Worm (Caenorhabditis elegans): ENCODE results near the gene R01H2.4.

- TF ChIP-seq klf-2 (GFP tag; conservative IDR thresholded peaks at IDR 0.05) (no peak), med-1 (GFP tag; optimal IDR thresholded peaks at IDR 0.05; ENCODE audit: insufficient read depth) (no peak), ztf-29 (GFP tag; IDR thresholded peaks at IDR 0.05) (no peak), tab-1 (GFP tag; IDR thresholded peaks at IDR 0.05) (no peak), T22C8.4 (GFP tag; IDR thresholded peaks at IDR 0.05) (no peak)
Measured at ce11 chrIII:7032070-7032469, 32.0 kb downstream of the R01H2.4 start.

Data from whole organism, midembryonic.